Fruit fly (Drosophila melanogaster) whole organism, wandering third instar larva: ENCODE results near the gene CG13045.

Experiments used
- Abd-B ChIP-seq: fragments of >200 bp; optimal IDR thresholded peaks from 2 replicates; lab custom pipeline; 2017; ENCODE audit warnings: missing biosample characterization, missing genetic modification characterization
- CG32264 ChIP-seq: fragments of 200-800 bp; sonication (Bioruptor generic); optimal IDR thresholded peaks from 2 replicates; lab custom pipeline; 2016; ENCODE audit warnings: missing biosample characterization, missing genetic modification characterization
- CG9705 ChIP-seq: fragments of 200-800 bp; sonication (Bioruptor generic); optimal IDR thresholded peaks from 2 replicates; lab custom pipeline; 2018; ENCODE audit warnings: missing biosample characterization, mild to moderate bottlenecking, missing genetic modification characterization
- CrebA ChIP-seq: fragments of 200-800 bp; sonication (Bioruptor generic); optimal IDR thresholded peaks from 2 replicates; lab custom pipeline; 2016; ENCODE audit warnings: missing biosample characterization, mild to moderate bottlenecking, missing genetic modification characterization, borderline replicate concordance
- Dfd ChIP-seq: fragments of >200 bp; optimal IDR thresholded peaks from 2 replicates; lab custom pipeline; 2017; ENCODE audit warnings: missing biosample characterization, missing genetic modification characterization
- GATAd ChIP-seq: sonication (Bioruptor generic); optimal IDR thresholded peaks from 2 replicates; lab custom pipeline; 2016; ENCODE audit warnings: missing biosample characterization, missing genetic modification characterization
- Hnf4 ChIP-seq: fragments of 200-800 bp; sonication (Bioruptor generic); optimal IDR thresholded peaks from 2 replicates; lab custom pipeline; 2016; ENCODE audit warnings: missing biosample characterization, mild to moderate bottlenecking, missing genetic modification characterization
- Hr78 ChIP-seq: fragments of >200 bp; optimal IDR thresholded peaks from 2 replicates; lab custom pipeline; 2017; ENCODE audit warnings: missing biosample characterization, missing genetic modification characterization
- Jra ChIP-seq: sonication (Bioruptor generic); optimal IDR thresholded peaks from 2 replicates; lab custom pipeline; 2016; ENCODE audit warnings: missing biosample characterization, missing genetic modification characterization
- Mio ChIP-seq: sonication (Bioruptor generic); optimal IDR thresholded peaks from 2 replicates; lab custom pipeline; 2016; ENCODE audit warnings: missing biosample characterization, missing genetic modification characterization
- N ChIP-seq: fragments of >200 bp; optimal IDR thresholded peaks from 2 replicates; lab custom pipeline; 2018; ENCODE audit warnings: missing biosample characterization, missing external identifiers, missing genetic modification characterization
- OdsH ChIP-seq: fragments of 200-800 bp; sonication (Bioruptor generic); optimal IDR thresholded peaks from 2 replicates; lab custom pipeline; 2016; ENCODE audit warnings: missing biosample characterization, mild to moderate bottlenecking, missing genetic modification characterization
- Rel ChIP-seq, 2 experiments: fragments of 200-800 bp; sonication (Bioruptor generic) in 1 of 2; optimal IDR thresholded peaks; 2 replicates in 1 of 2; 3 replicates in 1 of 2; lab custom pipeline; 2016 to 2019; ENCODE audit warnings: mild to moderate bottlenecking in 2 of 2, missing biosample characterization in 2 of 2, missing genetic modification characterization in 2 of 2, moderate library complexity in 1 of 2
- Sp1 ChIP-seq: fragments of 200-800 bp; sonication (Bioruptor generic); optimal IDR thresholded peaks from 3 replicates; lab custom pipeline; 2019; ENCODE audit warnings: missing biosample characterization, mild to moderate bottlenecking, missing genetic modification characterization, moderate library complexity
- Vsx2 ChIP-seq: fragments of 200-300, 225-300 bp; sonication (Bioruptor generic); optimal IDR thresholded peaks from 2 replicates; lab custom pipeline; 2018; ENCODE audit warnings: missing biosample characterization, missing genetic modification characterization; ENCODE audit not compliant: partially characterized antibody
- br ChIP-seq: fragments of 200-800 bp; sonication (Bioruptor generic); optimal IDR thresholded peaks from 2 replicates; lab custom pipeline; 2016; ENCODE audit warnings: missing biosample characterization, missing genetic modification characterization
- brk ChIP-seq: fragments of 200-800 bp; sonication (Bioruptor generic); optimal IDR thresholded peaks from 2 replicates; lab custom pipeline; 2016; ENCODE audit warnings: missing biosample characterization, mild to moderate bottlenecking, missing genetic modification characterization
- dl ChIP-seq, 2 experiments: fragments of 175-275, 200-275 bp in 1 of 2; fragments of 200-275 bp in 1 of 2; sonication (Bioruptor generic); optimal IDR thresholded peaks; lab custom pipeline; 2018; ENCODE audit warnings: mild to moderate bottlenecking in 2 of 2, missing biosample characterization in 2 of 2, missing genetic modification characterization in 2 of 2, moderate library complexity in 2 of 2; ENCODE audit not compliant: partially characterized antibody in 2 of 2, insufficient read depth in 1 of 2
- dmrt93B ChIP-seq: fragments of 200-800 bp; sonication (Bioruptor generic); optimal IDR thresholded peaks from 2 replicates; lab custom pipeline; 2018; ENCODE audit warnings: missing biosample characterization, mild to moderate bottlenecking, missing genetic modification characterization
- dsf ChIP-seq: sonication (Bioruptor generic); optimal IDR thresholded peaks from 2 replicates; lab custom pipeline; 2016; ENCODE audit warnings: missing biosample characterization, missing genetic modification characterization, borderline replicate concordance
- ey ChIP-seq: fragments of 200-800 bp; sonication (Bioruptor generic); optimal IDR thresholded peaks from 2 replicates; lab custom pipeline; 2016; ENCODE audit warnings: missing biosample characterization, missing genetic modification characterization
- fru ChIP-seq: fragments of 200-800 bp; sonication (Bioruptor generic); optimal IDR thresholded peaks from 3 replicates; lab custom pipeline; 2016; ENCODE audit warnings: missing biosample characterization, mild to moderate bottlenecking, missing genetic modification characterization
- h ChIP-seq: fragments of 200-800 bp; sonication (Bioruptor generic); optimal IDR thresholded peaks from 3 replicates; lab custom pipeline; 2016; ENCODE audit warnings: missing biosample characterization, mild to moderate bottlenecking, missing genetic modification characterization
- jim ChIP-seq: fragments of 175-275, 200-325 bp; sonication (Bioruptor generic); optimal IDR thresholded peaks from 2 replicates; lab custom pipeline; 2016; ENCODE audit warnings: missing biosample characterization, mild to moderate bottlenecking, missing genetic modification characterization
- lola ChIP-seq: fragments of >200 bp; optimal IDR thresholded peaks from 2 replicates; lab custom pipeline; 2017; ENCODE audit warnings: missing biosample characterization, missing genetic modification characterization
- pan ChIP-seq: fragments of >200 bp; optimal IDR thresholded peaks from 2 replicates; lab custom pipeline; 2017
- psq ChIP-seq: fragments of 200-800 bp; sonication (Bioruptor generic); optimal IDR thresholded peaks from 3 replicates; lab custom pipeline; 2017; ENCODE audit warnings: missing biosample characterization, mild to moderate bottlenecking, missing genetic modification characterization, moderate library complexity
- rgr ChIP-seq: fragments of 200-800 bp; sonication (Bioruptor generic); optimal IDR thresholded peaks from 3 replicates; lab custom pipeline; 2016; ENCODE audit warnings: missing biosample characterization, mild to moderate bottlenecking, missing genetic modification characterization
- sv ChIP-seq: fragments of 200-800 bp; sonication (Bioruptor generic); optimal IDR thresholded peaks from 3 replicates; lab custom pipeline; 2016; ENCODE audit warnings: missing biosample characterization, missing genetic modification characterization
- usp ChIP-seq: fragments of >200 bp; optimal IDR thresholded peaks from 2 replicates; lab custom pipeline; 2017; ENCODE audit warnings: missing biosample characterization, missing genetic modification characterization
- woc ChIP-seq: sonication (Bioruptor generic); optimal IDR thresholded peaks from 2 replicates; lab custom pipeline; 2016; ENCODE audit warnings: missing biosample characterization, mild to moderate bottlenecking, missing genetic modification characterization

CG13045 gene

DNA sequence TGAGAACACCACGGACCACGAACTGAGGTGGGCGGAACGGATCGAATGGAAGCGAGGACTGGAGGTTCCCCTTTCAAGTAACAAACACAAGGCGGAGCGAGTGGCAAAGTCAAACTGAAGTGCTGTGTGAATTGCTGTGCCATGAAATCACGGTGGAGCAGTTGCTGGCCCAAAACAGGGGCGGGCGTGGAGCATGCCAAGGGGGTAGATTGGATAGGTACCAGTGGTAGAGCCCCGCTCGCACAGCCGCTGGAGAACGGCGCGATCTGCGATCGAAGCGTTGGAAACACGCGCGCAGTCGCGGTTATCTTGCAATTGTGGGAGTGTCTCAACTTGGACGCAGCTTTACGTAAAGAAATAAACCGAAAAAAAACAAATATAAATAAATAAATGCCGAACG, 37.0 kb upstream of the CG13045 start, which contains the start of gene CG13038:
Gene CG13038 (minus strand): TSS at position 118 of the 400 bp plus-strand sequence.
- no peak for TF ChIP-seq CG32264 (GFP tag; lab: Kevin White, UChicago)
- peak; percentile 7 for TF ChIP-seq fru (GFP tag; lab: Kevin White, UChicago)
- no peak for TF ChIP-seq Mio (GFP tag; lab: Kevin White, UChicago)
- TF ChIP-seq lola (GFP tag; lab: Kevin White, UChicago): no peak
- no peak for TF ChIP-seq Hnf4 (GFP tag; lab: Kevin White, UChicago)
- no peak for TF ChIP-seq br (GFP tag; lab: Kevin White, UChicago)
- no peak for TF ChIP-seq GATAd (GFP tag; lab: Kevin White, UChicago)
- no peak for TF ChIP-seq Sp1 (GFP tag; lab: Kevin White, UChicago)
- TF ChIP-seq Dfd (GFP tag; lab: Kevin White, UChicago): no peak
- TF ChIP-seq h (GFP tag; lab: Kevin White, UChicago): peak; percentile 8
- no peak for TF ChIP-seq Hr78
- TF ChIP-seq N (GFP tag; lab: Kevin White, UChicago): no peak

DNA sequence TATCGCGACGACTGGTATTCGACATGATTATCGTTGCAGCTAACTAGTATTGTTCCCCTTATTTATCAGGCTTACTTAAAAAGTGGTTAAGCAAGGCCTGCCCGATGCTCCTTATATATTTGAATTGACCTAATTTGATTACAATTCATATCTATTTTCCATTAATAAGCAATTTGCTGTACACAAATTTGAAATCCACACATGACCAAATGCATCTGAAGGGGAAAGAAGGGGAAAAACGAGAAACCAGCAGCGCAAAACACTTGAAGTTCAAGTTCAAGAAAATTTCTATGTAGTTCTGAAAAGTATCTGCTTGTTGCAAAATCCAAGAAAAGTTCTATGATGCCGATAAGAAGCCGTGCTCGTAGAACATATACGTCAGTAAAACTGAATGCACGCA, 35.9 kb upstream of the CG13045 start, which contains the start of the genes CG13040 and CG13039:
Gene CG13040 (minus strand): TSS at position 101 of the 400 bp plus-strand sequence.
Gene CG13039 (minus strand): TSS at position 106 of the 400 bp plus-strand sequence.
- TF ChIP-seq Mio (GFP tag; lab: Kevin White, UChicago) (no peak), sv (no peak), Hnf4 (GFP tag; lab: Kevin White, UChicago) (no peak), CG32264 (GFP tag; lab: Kevin White, UChicago) (no peak), Jra (GFP tag; lab: Kevin White, UChicago) (no peak), CrebA (GFP tag; lab: Kevin White, UChicago) (no peak)

DNA sequence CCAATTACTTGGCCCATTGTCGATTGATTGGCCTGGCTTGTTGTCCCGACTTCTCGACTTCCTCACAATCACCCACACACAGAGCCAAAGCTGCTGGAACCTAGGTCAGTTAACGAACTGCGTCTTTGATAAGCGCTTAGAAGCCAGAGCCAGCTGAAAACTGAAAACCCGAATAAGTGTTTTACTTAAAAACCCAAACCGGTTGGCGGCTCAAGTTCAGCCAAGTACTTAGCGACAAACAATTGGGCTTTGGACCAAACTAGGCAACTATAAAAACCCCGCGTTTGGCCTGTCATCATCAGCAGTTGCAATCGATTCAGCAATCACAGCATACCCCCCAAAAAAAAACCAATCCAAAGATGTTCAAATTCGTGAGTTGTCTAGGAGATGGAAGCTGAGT, 32.6 kb upstream of the CG13045 start, which contains the start of gene CG13059:
Gene CG13059 (plus strand): TSS at position 301 of the 400 bp plus-strand sequence.
- no peak for TF ChIP-seq brk (GFP tag; lab: Kevin White, UChicago)
- no peak for TF ChIP-seq Sp1 (GFP tag; lab: Kevin White, UChicago)
- TF ChIP-seq psq (GFP tag; lab: Kevin White, UChicago): no peak
- no peak for TF ChIP-seq Mio (GFP tag; lab: Kevin White, UChicago)
- TF ChIP-seq dsf (GFP tag; lab: Kevin White, UChicago): no peak
- TF ChIP-seq CG9705 (GFP tag; lab: Kevin White, UChicago): no peak
- TF ChIP-seq sv: no peak
- no peak for TF ChIP-seq rgr (GFP tag; lab: Kevin White, UChicago)
- no peak for TF ChIP-seq N (GFP tag; lab: Kevin White, UChicago)
- no peak for TF ChIP-seq lola (GFP tag; lab: Kevin White, UChicago)
- no peak for TF ChIP-seq woc (GFP tag; lab: Kevin White, UChicago)
- no peak for TF ChIP-seq Rel (GFP tag; optimal IDR thresholded peaks at IDR 0.05; lab: Kevin White, UChicago)
- TF ChIP-seq Rel (tag; optimal IDR thresholded peaks at IDR 0.05; lab: Kevin White, UChicago): no peak
- no peak for TF ChIP-seq Jra (GFP tag; lab: Kevin White, UChicago)
- TF ChIP-seq OdsH: no peak
- TF ChIP-seq Abd-B (GFP tag; lab: Kevin White, UChicago): no peak
- TF ChIP-seq dmrt93B (GFP tag; lab: Kevin White, UChicago): no peak
- no peak for TF ChIP-seq Hr78

DNA sequence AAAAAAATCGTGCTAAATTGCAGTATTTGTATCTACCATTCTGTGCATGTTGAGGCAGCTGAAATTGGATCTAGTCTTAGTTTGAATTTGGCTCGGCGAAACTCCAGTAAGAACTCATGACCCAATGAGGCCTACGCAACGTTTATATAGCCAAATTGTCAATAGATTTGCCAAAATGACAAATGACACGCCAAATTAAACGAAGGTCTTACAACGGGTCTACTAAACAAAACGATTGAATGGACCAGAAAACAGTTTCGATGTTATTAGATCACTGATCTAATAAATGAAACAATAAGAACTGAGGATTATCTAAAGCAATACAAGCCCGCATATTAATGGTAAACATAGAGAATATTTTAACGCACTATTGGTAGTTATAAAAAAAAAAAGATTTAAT, 30.4 kb upstream of the CG13045 start, which contains the start of gene CG42718:
Gene CG42718 (minus strand): TSS at position 101 of the 400 bp plus-strand sequence.
- TF ChIP-seq N (GFP tag; lab: Kevin White, UChicago) (no peak), dl (GFP tag; optimal IDR thresholded peaks at IDR 0.05; lab: Kevin White, UChicago; ENCODE audit: insufficient read depth in 1 of 2, partially characterized antibody in 2 of 2) (no peak), CrebA (GFP tag; lab: Kevin White, UChicago) (no peak), usp (GFP tag; lab: Kevin White, UChicago) (no peak), jim (GFP tag; lab: Kevin White, UChicago) (no peak), dsf (GFP tag; lab: Kevin White, UChicago) (no peak), Rel (GFP tag; optimal IDR thresholded peaks at IDR 0.05; lab: Kevin White, UChicago) (no peak), Rel (tag; optimal IDR thresholded peaks at IDR 0.05; lab: Kevin White, UChicago) (no peak), sv (no peak), pan (lab: Kevin White, UChicago) (no peak), woc (GFP tag; lab: Kevin White, UChicago) (no peak), rgr (GFP tag; lab: Kevin White, UChicago) (no peak), Abd-B (GFP tag; lab: Kevin White, UChicago) (no peak), Sp1 (GFP tag; lab: Kevin White, UChicago) (no peak), Mio (GFP tag; lab: Kevin White, UChicago) (no peak), dmrt93B (GFP tag; lab: Kevin White, UChicago) (no peak), br (GFP tag; lab: Kevin White, UChicago) (no peak), CG9705 (GFP tag; lab: Kevin White, UChicago) (no peak), ey (GFP tag; lab: Kevin White, UChicago) (no peak), Vsx2 (no peak), CG32264 (GFP tag; lab: Kevin White, UChicago) (no peak)
- TF ChIP-seq, all 38 proteins: peak for 0
